Worm (Caenorhabditis elegans) whole organism, L1 larva: ENCODE results near the gene M163.10.

ENCODE experiments used
- C04F5.9 ChIP-seq: sonication (generic microtip); optimal IDR thresholded peaks from 2 replicates; lab custom pipeline; 2016; ENCODE audit warnings: missing genetic modification characterization, missing compliant biosample characterization
- F16B12.6 ChIP-seq: fragments of 150-350 bp; optimal IDR thresholded peaks from 2 replicates; lab custom pipeline; 2014; ENCODE audit warnings: missing biosample characterization, missing genetic modification characterization
- ama-1 ChIP-seq: fragments of 150-350 bp; optimal IDR thresholded peaks from 2 replicates; lab custom pipeline; 2014
- blmp-1 ChIP-seq: fragments of 150-350 bp; optimal IDR thresholded peaks from 2 replicates; lab custom pipeline; 2014; ENCODE audit warnings: missing biosample characterization, missing genetic modification characterization
- ceh-82 ChIP-seq, 3 experiments: fragments of 150-350 bp in 1 of 3; sonication (generic microtip) in 2 of 3; optimal IDR thresholded peaks; 2 replicates each; lab custom pipeline; 2014 to 2017; ENCODE audit warnings: missing biosample characterization in 3 of 3, missing genetic modification characterization in 3 of 3
- ceh-88 ChIP-seq: fragments of 200-800 bp; sonication (Bioruptor generic); IDR thresholded peaks from 2 replicates; pipeline ENCODE4 v1.3.6; 2022; ENCODE audit warnings: missing genetic modification characterization, missing compliant biosample characterization
- efl-3 ChIP-seq: fragments of 200-800 bp; sonication (Bioruptor generic); optimal IDR thresholded peaks from 2 replicates; lab custom pipeline; 2018; ENCODE audit warnings: mild to moderate bottlenecking, missing genetic modification characterization, missing compliant biosample characterization
- egl-13 ChIP-seq: sonication (generic microtip); optimal IDR thresholded peaks from 2 replicates; lab custom pipeline; 2016; ENCODE audit warnings: missing genotype, missing genetic modification reagents, missing genetic modification characterization, missing compliant biosample characterization
- elt-2 ChIP-seq: sonication (generic microtip); optimal IDR thresholded peaks from 2 replicates; lab custom pipeline; 2016; ENCODE audit warnings: missing genetic modification characterization, mild to moderate bottlenecking, inconsistent platforms, missing compliant biosample characterization, missing genetic modification reagents
- fkh-10 ChIP-seq: sonication (generic microtip); optimal IDR thresholded peaks from 2 replicates; lab custom pipeline; 2017; ENCODE audit warnings: missing biosample characterization, missing genetic modification reagents, missing genetic modification characterization
- fkh-4 ChIP-seq: sonication (generic microtip); optimal IDR thresholded peaks from 2 replicates; lab custom pipeline; 2016; ENCODE audit warnings: missing compliant biosample characterization, missing genetic modification characterization, borderline replicate concordance
- grh-1 ChIP-seq: fragments of 200-800 bp; sonication (Bioruptor generic); IDR thresholded peaks from 2 replicates; pipeline ENCODE4 v1.3.6; 2022; ENCODE audit warnings: missing genetic modification reagents, missing genetic modification characterization, missing compliant biosample characterization
- isw-1 ChIP-seq: fragments of 200-800 bp; sonication (Bioruptor generic); IDR thresholded peaks from 2 replicates; pipeline ENCODE4 v1.3.6; 2022; ENCODE audit warnings: missing genetic modification characterization, missing compliant biosample characterization
- lin-14 ChIP-seq: fragments of 200-800 bp; sonication (Bioruptor generic); optimal IDR thresholded peaks from 2 replicates; lab custom pipeline; 2018; ENCODE audit warnings: mild to moderate bottlenecking, missing genetic modification characterization, moderate library complexity, missing compliant biosample characterization
- mep-1 ChIP-seq: fragments of 150-350 bp; optimal IDR thresholded peaks from 2 replicates; lab custom pipeline; 2014; ENCODE audit warnings: missing biosample characterization, missing genetic modification characterization
- nhr-11 ChIP-seq: fragments of 150-350 bp; optimal IDR thresholded peaks from 2 replicates; lab custom pipeline; 2014; ENCODE audit warnings: missing biosample characterization, missing genetic modification characterization
- nhr-20 ChIP-seq: sonication (generic microtip); optimal IDR thresholded peaks from 2 replicates; lab custom pipeline; 2016; ENCODE audit warnings: mild to moderate bottlenecking, missing genetic modification characterization, missing compliant biosample characterization
- rnt-1 ChIP-seq: sonication (generic microtip); optimal IDR thresholded peaks from 2 replicates; lab custom pipeline; 2016; ENCODE audit warnings: mild to moderate bottlenecking, missing genetic modification characterization, moderate library complexity, missing compliant biosample characterization
- snpc-4 ChIP-seq: fragments of 150-350 bp; optimal IDR thresholded peaks from 2 replicates; lab custom pipeline; 2014; ENCODE audit warnings: missing biosample characterization, missing genetic modification characterization
- sox-4 ChIP-seq: sonication (generic microtip); optimal IDR thresholded peaks from 2 replicates; lab custom pipeline; 2016; ENCODE audit warnings: missing genetic modification characterization, missing compliant biosample characterization
- tbx-2 ChIP-seq: sonication (generic microtip); optimal IDR thresholded peaks from 2 replicates; lab custom pipeline; 2016; ENCODE audit warnings: missing genetic modification characterization, missing compliant biosample characterization
- tlp-1 ChIP-seq: fragments of 150-350 bp; optimal IDR thresholded peaks from 2 replicates; lab custom pipeline; 2014; ENCODE audit warnings: missing biosample characterization, missing genetic modification characterization
- unc-30 ChIP-seq: sonication (generic microtip); optimal IDR thresholded peaks from 2 replicates; lab custom pipeline; 2017; ENCODE audit warnings: missing biosample characterization, missing genetic modification characterization
- zag-1 ChIP-seq: fragments of 150-350 bp; optimal IDR thresholded peaks from 2 replicates; lab custom pipeline; 2014; ENCODE audit warnings: missing biosample characterization, missing genetic modification characterization

Gene M163.10

ce11 chrX:14516560-14516959, 45.8 kb downstream of the M163.10 start, which contains the start of gene D1025.10:
Gene D1025.10 (plus strand): TSS chrX:14516860.
- TF ChIP-seq blmp-1 (tag; lab: Kevin White, UChicago) (no peak), elt-2 (tag; lab: Kevin White, UChicago) (no peak), isw-1 (GFP tag; lab: Robert Waterston, UW) (no peak), tlp-1 (tag; lab: Kevin White, UChicago) (no peak), ceh-82 (tag; optimal IDR thresholded peaks at IDR 0.05; lab: Kevin White, UChicago) (no peak), C04F5.9 (tag; lab: Kevin White, UChicago) (no peak), efl-3 (GFP tag; lab: Kevin White, UChicago) (no peak), lin-14 (GFP tag; lab: Kevin White, UChicago) (no peak), egl-13 (tag; lab: Kevin White, UChicago) (no peak), ceh-88 (no peak), unc-30 (tag; lab: Kevin White, UChicago) (no peak), zag-1 (tag; lab: Kevin White, UChicago) (no peak), nhr-20 (tag; lab: Kevin White, UChicago) (no peak), mep-1 (tag; lab: Kevin White, UChicago) (no peak), sox-4 (no peak), fkh-4 (tag; lab: Kevin White, UChicago) (no peak), ama-1 (lab: Kevin White, UChicago) (no peak), tbx-2 (tag; lab: Kevin White, UChicago) (no peak), rnt-1 (no peak)
- TF ChIP-seq, all 84 proteins: peak for 0

DNA sequence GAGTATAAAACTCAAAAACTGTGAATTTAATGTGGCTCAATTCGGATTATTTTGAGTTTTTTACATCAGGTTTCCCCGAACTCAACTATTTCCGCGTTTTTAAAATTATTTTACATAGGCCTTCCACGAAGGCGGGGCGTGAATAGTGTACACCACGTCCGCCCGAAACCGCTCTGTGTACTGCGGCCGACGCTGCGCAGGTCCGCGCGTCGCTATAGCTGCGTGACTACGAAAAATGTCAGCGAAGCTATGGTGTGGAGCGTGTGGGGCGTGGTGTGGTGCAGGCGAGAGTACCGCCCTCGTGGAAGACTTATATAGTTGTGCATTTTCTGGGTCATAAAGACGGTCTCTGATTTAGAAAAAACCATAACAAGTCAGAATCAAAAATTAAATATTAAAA, 47.1 kb downstream of the M163.10 start:
- TF ChIP-seq snpc-4 (tag; lab: Kevin White, UChicago) (peak; percentile 12), fkh-10 (GFP tag; lab: Kevin White, UChicago) (no peak)

DNA sequence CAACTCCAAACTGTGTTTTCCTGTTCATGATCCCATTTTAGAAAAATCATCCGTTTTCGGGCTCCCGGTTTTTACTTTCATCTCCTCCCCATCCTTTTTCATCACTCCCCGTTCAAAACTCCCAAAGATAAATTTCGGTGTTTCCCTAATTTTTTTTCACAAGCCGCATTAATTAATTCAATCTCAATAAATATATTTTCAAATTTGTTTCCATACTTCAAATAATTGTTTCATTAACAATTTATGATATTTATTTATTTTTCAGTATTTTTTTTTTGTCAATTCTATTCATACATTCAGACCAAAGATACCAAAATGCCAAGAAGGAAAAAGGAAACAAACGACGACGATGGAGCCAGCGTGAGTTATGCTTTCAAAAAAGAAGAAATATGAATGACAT, 49.7 kb downstream of the M163.10 start, which contains the start of gene D1025.1:
Gene D1025.1, plus strand, starts transcription at position 301 of the 400 bp plus-strand sequence.
- TF ChIP-seq F16B12.6 (tag; lab: Kevin White, UChicago) (no peak), ceh-88 (no peak), fkh-10 (GFP tag; lab: Kevin White, UChicago) (no peak), grh-1 (GFP tag; lab: Robert Waterston, UW) (no peak), nhr-11 (tag; lab: Kevin White, UChicago) (no peak), unc-30 (tag; lab: Kevin White, UChicago) (no peak)
